Worm (Caenorhabditis elegans) whole organism, dauer: ENCODE results near the gene W02D7.8.

Experiments used
- unc-62 ChIP-seq: sonication (generic microtip); optimal IDR thresholded peaks from 2 replicates; lab custom pipeline; 2017; ENCODE audit warnings: missing biosample characterization, missing genetic modification reagents, missing genetic modification characterization

Gene W02D7.8

DNA sequence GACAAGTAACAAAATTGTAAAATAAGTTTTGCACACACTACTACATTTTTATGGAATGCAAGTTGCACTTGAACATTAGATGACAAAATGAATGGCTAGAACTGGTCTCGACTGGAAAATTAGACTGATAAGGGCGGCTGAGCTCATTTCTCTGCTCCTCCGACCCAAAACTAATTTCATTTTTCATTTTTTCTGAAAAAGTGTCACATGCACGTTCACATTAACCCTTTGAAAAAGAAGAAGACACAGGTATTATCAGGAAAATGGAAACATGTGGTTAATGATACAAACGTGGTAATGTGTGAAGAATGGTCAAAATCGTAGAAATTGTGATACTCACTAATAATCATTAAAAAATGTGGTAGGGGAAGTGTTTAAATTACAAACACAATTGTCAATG, 747 bp upstream of the W02D7.8 start:
- TF ChIP-seq unc-62 (GFP tag; lab: Kevin White, UChicago): no peak

DNA sequence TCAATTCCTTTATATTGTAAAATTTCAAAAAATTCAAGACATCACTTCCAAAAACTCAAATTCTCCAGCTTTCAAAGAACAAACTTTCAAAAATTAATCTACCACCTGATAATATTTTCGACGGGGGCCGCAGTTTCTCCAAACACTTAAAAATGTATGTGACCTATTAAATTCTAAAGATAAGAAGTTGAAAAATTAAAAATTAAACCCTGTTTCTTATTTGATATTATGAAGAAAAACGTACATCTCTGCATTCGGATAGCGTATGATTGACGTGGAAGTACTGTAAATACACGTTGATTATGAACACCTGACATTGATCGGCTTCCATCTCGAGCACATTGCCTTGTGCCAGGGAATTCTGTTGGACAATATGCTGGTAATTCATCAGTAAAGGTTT, 326 bp downstream of the W02D7.8 start:
- no peak for TF ChIP-seq unc-62 (GFP tag; lab: Kevin White, UChicago)

DNA sequence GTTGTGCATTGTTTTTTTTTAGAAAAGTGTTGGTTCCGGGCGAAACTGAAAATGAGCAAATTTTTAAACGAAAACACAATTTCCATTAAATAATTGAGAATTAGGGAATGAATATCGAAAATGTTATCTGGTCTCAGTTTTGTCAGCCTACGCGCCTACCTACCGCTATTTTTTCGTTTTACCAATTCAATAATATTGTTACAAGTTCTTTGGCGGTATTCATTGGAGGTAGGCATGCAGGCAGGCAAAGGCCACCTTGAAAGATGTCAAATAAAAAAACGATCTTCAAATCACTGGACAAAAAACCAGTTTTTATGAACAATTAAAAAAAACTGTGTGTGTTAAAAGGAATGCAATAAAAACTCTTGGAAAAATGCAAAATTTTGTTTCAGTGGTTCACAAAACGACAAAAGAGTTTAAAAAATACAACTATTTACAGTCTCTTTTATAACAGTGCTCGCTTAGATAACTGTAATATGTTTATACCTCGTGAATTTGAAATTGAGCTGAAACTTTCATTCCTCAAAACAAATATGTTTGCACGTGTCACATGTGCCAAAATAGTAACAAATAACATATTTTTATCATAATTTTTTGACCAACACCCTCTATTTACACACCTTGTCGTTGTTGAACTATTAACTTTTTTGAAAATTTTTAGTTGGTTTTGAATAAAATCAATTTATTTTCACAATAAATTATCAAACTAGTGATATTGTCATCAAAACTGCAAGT, 1.6 kb downstream of the W02D7.8 start, which contains the start of gene W02D7.11:
W02D7.11 (minus strand) TSS at position 51 of the 735 bp plus-strand sequence.
- no peak for TF ChIP-seq unc-62 (GFP tag; lab: Kevin White, UChicago)

DNA sequence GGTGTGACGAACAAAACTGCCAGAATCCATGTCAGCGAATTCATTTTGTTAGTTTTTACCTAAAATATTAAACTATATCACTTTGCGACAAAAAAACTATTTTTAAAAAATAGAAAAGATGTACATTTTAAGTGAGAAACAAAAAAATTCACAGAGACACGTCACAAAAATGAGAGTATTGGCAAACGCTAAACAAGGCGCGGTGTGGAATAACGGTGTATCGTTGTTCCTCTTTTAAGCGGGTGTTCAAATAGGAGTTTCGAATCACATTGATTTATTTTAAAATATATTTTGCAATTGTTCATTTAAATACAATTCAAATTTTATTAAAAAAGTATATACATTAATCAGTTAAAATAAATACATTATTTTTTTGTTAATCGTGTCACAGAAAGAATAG, 3.7 kb downstream of the W02D7.8 start, which contains the start of gene sel-9:
sel-9 (minus strand) TSS at position 59 of the 400 bp plus-strand sequence.
- TF ChIP-seq unc-62 (GFP tag; lab: Kevin White, UChicago): no peak

DNA sequence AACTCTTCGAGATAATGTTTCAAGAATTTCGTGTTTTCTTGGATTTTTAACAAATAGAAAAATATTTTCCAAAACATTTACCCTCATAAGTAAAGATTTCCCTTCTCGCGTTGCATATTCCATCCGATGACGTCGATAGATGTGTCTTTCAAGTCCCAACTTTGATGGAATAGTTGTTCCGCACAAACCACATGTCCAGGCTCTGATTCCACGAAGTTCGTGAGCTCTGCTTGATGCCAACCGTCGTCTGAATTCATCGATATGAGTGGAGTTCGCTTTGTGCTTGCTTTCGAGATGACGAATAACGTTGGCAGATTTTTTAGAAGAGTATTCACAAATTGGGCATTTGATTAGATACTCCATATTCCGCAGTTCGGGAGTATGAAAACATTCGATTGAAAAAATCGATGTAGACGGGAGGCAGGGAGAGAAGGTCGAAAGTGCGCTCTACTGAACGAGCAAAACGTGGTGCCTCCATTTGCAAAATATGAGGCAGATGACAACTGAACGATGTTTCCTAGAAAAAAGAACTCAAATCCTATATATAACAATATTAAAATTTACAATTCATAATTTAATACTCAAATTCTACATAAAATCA, 5.2 kb downstream of the W02D7.8 start, which contains the start of gene W02D7.6:
W02D7.6 (minus strand) TSS at position 573 of the 601 bp plus-strand sequence.
- TF ChIP-seq unc-62 (GFP tag; lab: Kevin White, UChicago): no peak

DNA sequence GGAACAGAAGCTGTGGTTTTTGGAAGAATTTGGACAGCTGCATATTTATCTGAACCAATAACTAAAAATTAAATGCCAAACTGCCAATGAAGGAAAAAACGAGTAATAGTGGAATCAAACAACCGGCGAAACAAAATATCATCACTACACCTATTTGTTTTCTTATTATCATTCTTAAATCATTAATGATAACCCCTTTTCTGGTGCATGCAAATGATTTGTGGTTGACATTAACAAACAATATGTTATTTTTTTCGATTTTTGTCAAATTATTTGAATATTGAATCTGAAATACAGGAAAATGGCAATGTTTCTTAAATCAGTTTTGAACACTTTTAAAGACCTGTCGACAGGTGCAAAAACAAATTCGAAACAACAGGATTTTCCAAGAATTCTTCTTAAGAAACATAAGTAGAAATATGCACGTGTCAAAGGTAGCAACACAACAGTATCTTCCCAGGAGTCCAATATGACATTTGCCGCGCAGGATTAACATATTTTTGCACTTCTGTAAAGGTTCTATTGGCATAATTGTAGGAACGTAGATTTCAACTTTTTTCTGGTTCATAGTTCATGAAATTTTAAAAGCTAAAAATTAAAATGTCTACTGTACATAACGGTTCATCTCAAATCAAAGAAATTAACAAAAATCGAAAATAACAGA, 6.9 kb downstream of the W02D7.8 start, which contains the start of gene W02D7.5:
W02D7.5 (minus strand) TSS at position 51 of the 664 bp plus-strand sequence.
- no peak for TF ChIP-seq unc-62 (GFP tag; lab: Kevin White, UChicago)

DNA sequence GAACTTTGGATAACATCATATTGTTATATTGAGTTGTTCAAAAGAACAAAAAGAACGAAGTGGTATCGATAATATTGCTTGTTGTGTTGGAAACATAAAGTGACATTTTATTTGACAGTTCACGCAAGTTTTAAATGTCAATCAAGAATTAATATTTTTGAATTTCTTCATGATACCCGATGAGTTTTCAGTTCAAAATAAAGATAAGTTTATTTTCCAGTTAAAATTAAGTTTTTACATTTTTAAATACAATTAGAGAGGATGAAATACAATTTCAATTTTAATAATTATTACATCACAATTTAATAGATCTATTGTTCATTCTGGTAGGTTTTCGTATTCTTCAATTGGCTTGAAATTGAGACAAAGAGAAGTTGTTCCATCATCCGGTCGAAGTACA, 8.8 kb downstream of the W02D7.8 start, which contains the start of gene W02D7.4:
W02D7.4 (minus strand) TSS at position 101 of the 400 bp plus-strand sequence.
- TF ChIP-seq unc-62 (GFP tag; lab: Kevin White, UChicago): no peak

DNA sequence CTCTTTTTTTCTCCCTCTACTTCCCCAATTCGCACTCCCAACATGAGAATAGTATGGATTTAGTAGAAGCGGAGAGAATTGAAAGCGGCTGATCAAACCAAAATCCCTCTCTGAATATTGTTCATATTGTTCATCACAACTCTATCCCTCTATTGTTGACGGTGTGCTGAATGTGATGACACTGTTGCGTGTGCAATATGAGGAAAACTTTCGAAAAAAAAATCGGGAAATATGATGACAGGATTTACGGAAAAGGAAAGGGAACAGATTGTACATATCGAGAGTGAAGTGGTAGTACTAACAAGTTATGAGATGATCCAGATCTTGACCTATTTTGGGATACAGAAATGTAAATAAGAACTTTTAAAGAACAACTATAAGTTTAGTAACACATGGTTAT, 10.4 kb downstream of the W02D7.8 start, which contains the start of gene smex-1:
smex-1 (minus strand) TSS at position 101 of the 400 bp plus-strand sequence.
- TF ChIP-seq unc-62 (GFP tag; lab: Kevin White, UChicago): no peak

DNA sequence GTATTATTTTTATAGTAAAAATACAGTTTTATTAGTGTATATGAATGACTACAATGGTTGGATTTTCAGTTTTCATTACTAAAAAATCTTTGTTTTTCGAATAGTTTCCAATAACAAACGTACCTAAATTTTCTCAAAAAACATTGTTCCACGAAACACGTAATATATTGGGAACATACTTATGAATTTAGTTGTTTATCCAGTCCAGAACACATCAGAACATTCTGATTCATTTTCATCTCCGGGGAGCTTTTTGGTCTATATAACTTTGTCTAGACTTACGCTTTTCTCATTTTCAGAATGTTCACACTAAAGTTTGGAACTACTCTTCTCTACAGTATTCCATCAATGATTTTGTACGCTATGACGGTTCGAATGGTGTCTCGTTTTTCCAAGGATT, 14.5 kb downstream of the W02D7.8 start, which contains the start of gene srg-33:
srg-33 (plus strand) TSS at position 301 of the 400 bp plus-strand sequence.
- no peak for TF ChIP-seq unc-62 (GFP tag; lab: Kevin White, UChicago)

DNA sequence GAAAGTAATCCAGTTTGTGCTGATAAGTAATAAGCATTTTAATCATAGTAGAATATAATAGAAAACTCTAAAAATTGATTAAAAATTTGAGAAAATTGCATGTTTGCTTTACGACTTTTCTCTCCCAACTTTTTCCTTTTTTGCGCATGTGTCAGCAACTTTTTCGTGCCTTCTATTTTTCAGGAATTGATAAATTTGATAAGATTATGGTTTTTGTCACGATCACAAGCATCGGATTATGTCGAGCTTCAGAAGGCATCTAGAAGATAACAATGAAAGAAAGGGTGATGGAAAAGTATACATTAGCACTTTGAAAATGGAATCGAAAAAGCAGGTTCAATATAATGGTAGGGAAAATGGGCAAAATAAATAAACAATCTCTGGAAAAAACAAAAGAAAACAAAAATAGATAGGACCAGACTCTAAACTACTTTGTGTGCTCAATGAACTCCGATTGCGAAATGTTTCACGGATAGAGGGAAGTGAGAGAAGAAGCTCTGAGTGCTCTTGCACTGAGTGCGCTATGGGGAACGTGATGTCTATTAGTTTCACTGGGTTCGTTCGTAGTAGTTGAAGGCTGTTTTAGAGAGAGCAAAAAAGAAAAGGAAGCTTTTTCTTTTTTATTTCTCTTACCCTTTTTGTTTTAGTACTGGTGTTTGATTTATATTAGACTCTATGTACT, 18.0 kb downstream of the W02D7.8 start:
- no peak for TF ChIP-seq unc-62 (GFP tag; lab: Kevin White, UChicago)

DNA sequence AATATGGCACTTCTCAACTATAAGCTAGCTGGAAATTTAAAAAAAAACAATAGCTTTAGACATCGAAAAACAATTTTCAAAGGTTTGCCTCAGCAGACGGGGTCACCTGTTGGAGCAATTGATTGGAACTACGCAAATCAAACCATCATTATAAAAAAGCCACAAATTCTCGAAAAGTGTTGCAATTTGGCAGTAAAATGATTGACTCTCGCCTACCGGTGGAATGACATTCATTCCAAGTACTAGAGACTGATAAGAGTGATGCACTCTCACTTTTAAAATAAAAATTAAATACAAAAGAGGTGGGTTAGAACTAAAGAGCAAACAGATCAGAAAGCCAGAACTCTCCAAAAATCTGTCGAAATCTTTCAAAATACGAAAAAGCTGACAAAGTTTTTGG, 20.8 kb downstream of the W02D7.8 start:
- TF ChIP-seq unc-62 (GFP tag; lab: Kevin White, UChicago): no peak

DNA sequence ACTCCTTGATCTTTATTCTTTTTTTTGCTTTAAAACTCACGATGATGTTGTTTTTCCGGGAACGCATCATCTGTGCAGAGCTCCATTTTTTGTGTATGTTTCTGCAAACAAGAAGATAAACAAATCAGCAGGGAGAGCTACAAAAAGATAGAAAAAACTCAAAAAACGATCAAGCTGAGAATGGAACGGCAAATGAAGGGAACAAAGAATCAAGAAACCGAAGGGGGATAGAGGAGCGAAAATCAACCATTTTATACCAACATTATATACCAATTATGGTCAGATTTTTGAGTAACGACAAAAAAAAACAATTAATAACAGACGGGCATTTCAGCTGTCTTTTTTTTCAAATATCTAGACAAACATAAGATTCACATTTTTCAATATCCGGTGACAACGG, 21.5 kb downstream of the W02D7.8 start, which contains the start of gene slc-17.5:
slc-17.5 (minus strand) TSS at position 101 of the 400 bp plus-strand sequence.
- no peak for TF ChIP-seq unc-62 (GFP tag; lab: Kevin White, UChicago)

DNA sequence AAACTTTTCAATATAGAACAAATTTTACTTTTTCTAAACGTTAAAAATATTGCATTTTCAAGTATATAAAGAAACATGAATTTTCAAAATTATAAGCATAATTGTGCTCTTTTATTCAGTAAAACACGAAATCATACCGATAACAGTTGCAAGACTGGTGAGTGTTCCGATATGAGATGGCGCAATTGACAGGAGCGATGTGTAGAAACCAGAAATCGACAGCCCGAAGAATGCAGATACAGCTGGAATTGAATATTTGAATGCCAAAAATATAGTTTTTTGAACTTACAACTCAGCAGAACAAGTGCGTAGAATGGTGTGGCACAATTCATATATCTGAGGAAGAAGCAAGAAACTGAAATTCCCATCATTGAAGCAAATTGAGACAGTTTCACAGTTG, 23.3 kb downstream of the W02D7.8 start:
- TF ChIP-seq unc-62 (GFP tag; lab: Kevin White, UChicago): no peak

DNA sequence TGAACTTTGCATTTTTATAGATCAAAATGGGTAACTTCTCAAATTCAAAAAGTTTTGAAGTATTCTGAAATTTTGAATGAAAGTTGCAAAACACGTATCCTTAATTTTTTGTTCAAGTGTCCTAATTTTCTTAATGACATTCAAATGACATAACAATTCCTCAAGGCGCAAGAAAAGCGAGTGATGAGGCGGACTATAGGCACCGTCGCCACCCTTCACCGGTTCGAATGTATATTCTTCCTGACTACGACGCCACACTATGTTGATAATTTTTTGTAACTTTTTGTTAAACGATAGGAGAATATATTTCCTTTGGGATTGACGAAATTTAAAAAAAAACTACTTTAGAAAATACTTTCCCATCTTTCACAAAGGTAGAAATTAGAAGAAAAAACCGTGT, 24.6 kb downstream of the W02D7.8 start:
- no peak for TF ChIP-seq unc-62 (GFP tag; lab: Kevin White, UChicago)

DNA sequence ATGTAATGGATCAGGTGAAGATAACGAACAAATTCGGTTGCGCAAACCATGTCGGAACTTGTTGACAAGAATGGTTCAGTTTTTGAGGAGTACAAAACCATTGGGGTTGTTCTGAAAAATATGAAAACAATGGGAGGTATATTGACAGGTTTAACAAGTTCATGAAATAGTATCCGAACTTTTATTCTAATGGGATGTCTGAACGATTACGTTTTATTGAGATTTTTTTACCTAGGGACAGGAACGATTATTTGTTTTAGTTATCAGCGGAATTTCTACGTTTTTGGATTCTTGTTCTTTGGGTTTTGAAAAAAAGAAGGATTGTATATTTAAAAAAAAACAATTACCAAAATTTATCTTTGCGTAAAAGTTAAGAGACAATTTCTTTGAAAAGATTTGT, 25.5 kb downstream of the W02D7.8 start, which contains the start of gene str-135:
str-135 (minus strand) TSS at position 101 of the 400 bp plus-strand sequence.
- no peak for TF ChIP-seq unc-62 (GFP tag; lab: Kevin White, UChicago)
